Worm (Caenorhabditis elegans) whole organism, L1 larva: ENCODE data around the gene lig-1.
A peak's percentile ranks its signal among the peaks of the same experiment; 100 is the strongest.

Source experiments
- aha-1 ChIP-seq: fragments of 150-350 bp; optimal IDR thresholded peaks from 2 replicates; lab custom pipeline; 2014; ENCODE audit warnings: missing biosample characterization, missing genetic modification characterization
- aly-2 ChIP-seq: fragments of 150-350 bp; optimal IDR thresholded peaks from 2 replicates; lab custom pipeline; 2014; ENCODE audit warnings: missing biosample characterization, missing genetic modification characterization
- egl-27 ChIP-seq, 2 experiments: fragments of 150-350 bp in 1 of 2; sonication (generic microtip); optimal IDR thresholded peaks; 3 replicates each; lab custom pipeline; 2017 to 2018; ENCODE audit warnings: missing biosample characterization in 2 of 2, missing genetic modification characterization in 2 of 2, missing genetic modification reagents in 2 of 2
- elt-3 ChIP-seq, 6 experiments: fragments of 150-350 bp in 1 of 6; sonication (generic microtip); optimal IDR thresholded peaks; 2 replicates each; lab custom pipeline; 2017 to 2018; ENCODE audit warnings: missing biosample characterization in 6 of 6, missing genetic modification characterization in 6 of 6, inconsistent platforms in 1 of 6
- fkh-10 ChIP-seq: sonication (generic microtip); optimal IDR thresholded peaks from 2 replicates; lab custom pipeline; 2017; ENCODE audit warnings: missing biosample characterization, missing genetic modification reagents, missing genetic modification characterization
- nhr-11 ChIP-seq: fragments of 150-350 bp; optimal IDR thresholded peaks from 2 replicates; lab custom pipeline; 2014; ENCODE audit warnings: missing biosample characterization, missing genetic modification characterization
- nhr-28 ChIP-seq: fragments of 150-350 bp; optimal IDR thresholded peaks from 2 replicates; lab custom pipeline; 2014; ENCODE audit warnings: missing biosample characterization, missing genetic modification characterization
- nhr-47 ChIP-seq: sonication (generic microtip); optimal IDR thresholded peaks from 2 replicates; lab custom pipeline; 2016; ENCODE audit warnings: mild to moderate bottlenecking, missing genetic modification characterization, moderate library complexity, missing compliant biosample characterization
- pag-3 ChIP-seq: sonication (generic microtip); optimal IDR thresholded peaks from 2 replicates; lab custom pipeline; 2017; ENCODE audit warnings: missing genetic modification characterization, mild to moderate bottlenecking, missing compliant biosample characterization, antibody characterized with exemption, borderline replicate concordance; ENCODE audit not compliant: insufficient read depth
- skn-1 ChIP-seq: fragments of 150-350 bp; optimal IDR thresholded peaks from 2 replicates; lab custom pipeline; 2014; ENCODE audit warnings: missing biosample characterization, missing genetic modification characterization
- snpc-4 ChIP-seq: fragments of 150-350 bp; optimal IDR thresholded peaks from 2 replicates; lab custom pipeline; 2014; ENCODE audit warnings: missing biosample characterization, missing genetic modification characterization
- tbx-2 ChIP-seq: sonication (generic microtip); optimal IDR thresholded peaks from 2 replicates; lab custom pipeline; 2016; ENCODE audit warnings: missing genetic modification characterization, missing compliant biosample characterization

- TF ChIP-seq nhr-47 (tag; lab: Kevin White, UChicago), result no peak
- no peak for TF ChIP-seq pag-3
- no peak for TF ChIP-seq nhr-28 (tag; lab: Kevin White, UChicago)
- TF ChIP-seq elt-3 (tag; optimal IDR thresholded peaks at IDR 0.05; lab: Kevin White, UChicago), result no peak
- peak; percentile 30 for TF ChIP-seq fkh-10
- no peak for TF ChIP-seq skn-1 (tag; lab: Kevin White, UChicago)
- TF ChIP-seq nhr-11 (tag; lab: Kevin White, UChicago), result no peak
- TF ChIP-seq aly-2, result no peak
- no peak for TF ChIP-seq aha-1 (tag; lab: Kevin White, UChicago)
- TF ChIP-seq tbx-2, result no peak
- no peak for TF ChIP-seq egl-27 (tag; optimal IDR thresholded peaks at IDR 0.05; lab: Kevin White, UChicago)
- no peak for TF ChIP-seq snpc-4
Observed at ce11 chrV:10816831-10817230, 2.9 kb downstream of the lig-1 start.
